Worm (Caenorhabditis elegans): Measurements from ENCODE around the gene tftc-1.

DNA sequence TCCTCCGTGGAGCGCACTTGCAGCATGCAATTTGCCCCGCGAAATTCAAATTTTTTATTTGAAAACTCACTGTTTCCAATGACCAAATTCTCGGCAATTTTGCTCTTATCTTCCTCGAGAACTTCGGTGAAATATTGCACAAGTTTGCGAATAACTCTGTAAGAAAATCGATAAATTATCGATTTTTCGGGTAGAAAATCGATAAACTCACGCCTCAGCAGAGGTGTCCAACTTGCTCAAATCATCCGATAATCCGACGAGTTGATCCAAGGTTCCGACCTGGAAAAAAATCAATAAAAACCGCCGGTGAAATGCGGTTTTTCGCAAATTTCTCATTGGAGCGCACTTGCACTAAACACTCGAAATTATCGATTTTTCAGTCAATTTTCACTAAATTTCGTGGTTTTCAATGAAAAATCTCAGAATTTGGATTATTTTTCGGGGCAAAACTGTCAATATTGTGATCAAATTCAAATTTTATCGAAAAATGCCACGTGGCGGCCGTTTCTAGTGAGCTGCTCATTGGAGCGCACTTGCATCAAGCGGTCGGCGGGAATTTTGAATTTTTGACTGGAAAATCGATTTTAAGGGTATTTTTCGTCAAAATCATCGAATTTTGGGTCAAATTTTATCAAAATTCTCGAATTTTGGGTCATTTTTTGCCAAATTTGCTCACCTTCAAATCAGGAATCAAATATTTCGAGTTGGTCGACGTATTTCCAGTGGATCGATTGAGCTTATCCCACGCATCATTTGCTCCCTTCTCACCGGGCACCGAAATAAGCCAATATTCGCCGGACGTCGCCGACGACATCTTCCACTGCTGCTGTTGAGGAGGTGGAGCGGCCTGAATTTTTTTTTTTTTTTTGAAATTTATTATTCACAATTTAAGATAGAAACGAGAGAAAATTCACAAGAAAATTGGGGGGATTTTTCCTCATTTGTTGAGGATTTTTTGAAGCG lies 35.1 kb upstream of the tftc-1 start, which contains the start of gene vha-11:
- TF ChIP-seq T22C8.4 (GFP tag; IDR thresholded peaks at IDR 0.05) (peak; percentile 82), tab-1 (GFP tag; IDR thresholded peaks at IDR 0.05) (no peak), med-1 (GFP tag; optimal IDR thresholded peaks at IDR 0.05; ENCODE audit: insufficient read depth) (no peak), ztf-29 (GFP tag; IDR thresholded peaks at IDR 0.05) (no peak), flt-1 (GFP tag; IDR thresholded peaks at IDR 0.05) (no peak), ref-1 (GFP tag; conservative IDR thresholded peaks at IDR 0.05) (no peak), klf-2 (GFP tag; conservative IDR thresholded peaks at IDR 0.05) (no peak), cog-1 (tag; optimal IDR thresholded peaks at IDR 0.05) (no peak)

Measured in whole organism, midembryonic.